Worm (Caenorhabditis elegans) whole organism, L2 larva: ENCODE data around the gene pkc-3.

Experiments used
- R02D3.7 ChIP-seq: fragments of 150-350 bp; optimal IDR thresholded peaks from 2 replicates; lab custom pipeline; 2014; ENCODE audit warnings: missing biosample characterization, missing genetic modification characterization
- blmp-1 ChIP-seq: sonication (generic microtip); optimal IDR thresholded peaks from 2 replicates; lab custom pipeline; 2017; ENCODE audit warnings: missing genetic modification characterization, mild to moderate bottlenecking, missing compliant biosample characterization, antibody characterized with exemption, moderate library complexity; ENCODE audit not compliant: insufficient read depth
- gmeb-1 ChIP-seq: fragments of 150-350 bp; optimal IDR thresholded peaks from 2 replicates; lab custom pipeline; 2014; ENCODE audit warnings: missing biosample characterization, missing genetic modification characterization
- lin-39 ChIP-seq: fragments of 150-350 bp; optimal IDR thresholded peaks from 2 replicates; lab custom pipeline; 2014; ENCODE audit warnings: missing biosample characterization, missing genetic modification reagents, missing genetic modification characterization
- mab-5 ChIP-seq: fragments of 150-350 bp; optimal IDR thresholded peaks from 2 replicates; lab custom pipeline; 2014; ENCODE audit warnings: missing biosample characterization, missing genetic modification characterization
- mdl-1 ChIP-seq, 2 experiments: fragments of 150-350 bp in 1 of 2; sonication (generic microtip) in 1 of 2; optimal IDR thresholded peaks; 2 replicates each; lab custom pipeline; 2017; ENCODE audit warnings: missing biosample characterization in 2 of 2, missing genetic modification characterization in 2 of 2
- nhr-10 ChIP-seq: sonication (generic microtip); optimal IDR thresholded peaks from 2 replicates; lab custom pipeline; 2017; ENCODE audit warnings: missing biosample characterization, missing genetic modification characterization
- nhr-12 ChIP-seq: fragments of 150-350 bp; optimal IDR thresholded peaks from 2 replicates; lab custom pipeline; 2014; ENCODE audit warnings: missing biosample characterization, missing genetic modification characterization
- nhr-25 ChIP-seq: fragments of 150-350 bp; sonication (generic microtip); optimal IDR thresholded peaks from 3 replicates; lab custom pipeline; 2014; ENCODE audit warnings: missing biosample characterization, missing genetic modification characterization
- sem-4 ChIP-seq: fragments of 150-350 bp; optimal IDR thresholded peaks from 2 replicates; lab custom pipeline; 2014; ENCODE audit warnings: missing biosample characterization, missing genetic modification reagents, missing genetic modification characterization
- unc-39 ChIP-seq: fragments of 150-350 bp; optimal IDR thresholded peaks from 2 replicates; lab custom pipeline; 2014; ENCODE audit warnings: missing biosample characterization, missing genetic modification characterization
- unc-55 ChIP-seq: fragments of 150-350 bp; sonication (generic microtip); optimal IDR thresholded peaks from 3 replicates; lab custom pipeline; 2014; ENCODE audit warnings: missing biosample characterization, missing genetic modification reagents, missing genetic modification characterization
- unc-62 ChIP-seq: fragments of 150-350 bp; optimal IDR thresholded peaks from 2 replicates; lab custom pipeline; 2014; ENCODE audit warnings: missing biosample characterization, missing genetic modification reagents, missing genetic modification characterization
- ztf-11 ChIP-seq: sonication (generic microtip); optimal IDR thresholded peaks from 2 replicates; lab custom pipeline; 2017; ENCODE audit warnings: missing biosample characterization, missing genetic modification characterization

- TF ChIP-seq R02D3.7 (tag; lab: Kevin White, UChicago): no peak
- no peak for TF ChIP-seq blmp-1
- TF ChIP-seq nhr-25: no peak
- TF ChIP-seq mab-5 (tag; lab: Kevin White, UChicago): no peak
- no peak for TF ChIP-seq lin-39 (tag; lab: Kevin White, UChicago)
- TF ChIP-seq ztf-11 (tag; lab: Kevin White, UChicago): no peak
- no peak for TF ChIP-seq nhr-10 (tag; lab: Kevin White, UChicago)
- TF ChIP-seq gmeb-1 (tag; lab: Kevin White, UChicago): no peak
- no peak for TF ChIP-seq sem-4
- TF ChIP-seq mdl-1 (tag; optimal IDR thresholded peaks at IDR 0.05; lab: Kevin White, UChicago): no peak
- no peak for TF ChIP-seq unc-39 (tag; lab: Kevin White, UChicago)
- TF ChIP-seq unc-55 (GFP tag; lab: Kevin White, UChicago): no peak
- TF ChIP-seq unc-62 (GFP tag; lab: Kevin White, UChicago): no peak
- TF ChIP-seq nhr-12 (tag; lab: Kevin White, UChicago): no peak
Observed at ce11 chrII:5417905-5418304, 38.1 kb downstream of the pkc-3 start.
